Worm (Caenorhabditis elegans): Measurements from ENCODE around the gene ceh-58.

The ceh-58 gene

ce11 chrII:10329754-10330153 is 39.6 kb downstream of the ceh-58 start:
- TF ChIP-seq klf-2 (GFP tag; conservative IDR thresholded peaks at IDR 0.05), result no peak

DNA sequence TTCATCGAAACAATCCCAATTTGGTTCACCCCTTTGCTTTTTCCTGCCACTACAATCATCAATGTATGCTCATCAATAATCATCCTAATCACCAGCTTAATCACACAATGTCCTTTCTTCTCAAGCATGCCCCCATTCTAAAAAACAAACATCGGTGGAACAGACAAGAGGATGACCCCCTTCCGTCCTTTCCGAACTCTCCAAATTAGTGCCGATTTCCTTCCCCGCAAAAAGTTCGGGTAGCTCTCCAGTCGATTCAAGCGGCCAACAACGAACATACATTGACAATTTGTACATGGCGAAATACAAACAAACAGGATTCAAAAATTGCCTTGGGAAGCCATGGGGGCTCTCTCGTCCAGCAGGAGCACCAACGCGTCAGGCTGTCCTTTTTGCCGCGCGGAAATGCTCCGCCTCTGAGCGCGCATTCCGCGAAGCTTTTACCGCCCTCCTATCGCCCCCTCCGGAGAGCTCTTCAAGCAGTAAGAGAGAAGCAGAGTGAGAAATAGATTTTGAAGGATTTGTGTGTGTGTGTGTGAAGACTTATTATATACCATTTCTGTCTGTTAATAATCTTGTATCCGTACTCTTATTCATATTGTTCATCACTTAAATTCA is 43.7 kb downstream of the ceh-58 start, which contains the start of gene appg-1:
appg-1 (plus strand) TSS at position 427 of the 618 bp plus-strand sequence.
- TF ChIP-seq ztf-23 (GFP tag; IDR thresholded peaks at IDR 0.05) (no peak), ref-1 (GFP tag; conservative IDR thresholded peaks at IDR 0.05) (no peak), cog-1 (tag; optimal IDR thresholded peaks at IDR 0.05) (no peak), med-1 (GFP tag; optimal IDR thresholded peaks at IDR 0.05; ENCODE audit: insufficient read depth) (no peak), flt-1 (GFP tag; IDR thresholded peaks at IDR 0.05) (no peak), tab-1 (GFP tag; IDR thresholded peaks at IDR 0.05) (no peak), ztf-29 (GFP tag; IDR thresholded peaks at IDR 0.05) (no peak), T22C8.4 (GFP tag; IDR thresholded peaks at IDR 0.05) (no peak), klf-2 (GFP tag; conservative IDR thresholded peaks at IDR 0.05) (no peak)

- TF ChIP-seq cog-1 (tag; optimal IDR thresholded peaks at IDR 0.05) (no peak), flt-1 (GFP tag; IDR thresholded peaks at IDR 0.05) (no peak), klf-2 (GFP tag; conservative IDR thresholded peaks at IDR 0.05) (no peak), ztf-29 (GFP tag; IDR thresholded peaks at IDR 0.05) (no peak), T22C8.4 (GFP tag; IDR thresholded peaks at IDR 0.05) (no peak), tab-1 (GFP tag; IDR thresholded peaks at IDR 0.05) (no peak), ztf-23 (GFP tag; IDR thresholded peaks at IDR 0.05) (no peak), med-1 (GFP tag; optimal IDR thresholded peaks at IDR 0.05; ENCODE audit: insufficient read depth) (no peak), ref-1 (GFP tag; conservative IDR thresholded peaks at IDR 0.05) (no peak)
These were observed 48.0 kb downstream of the ceh-58 start, which contains the start of gene idpp-4 for ce11 chrII:10321410-10321809. Gene idpp-4, plus strand, starts transcription at chrII:10321460.
